Fruit fly (Drosophila melanogaster): Measurements from ENCODE around the gene CG16713.

CG16713 gene

dm6 chr2L:3729635-3730034 is 34.4 kb upstream of the CG16713 start:
- TF ChIP-seq dmrt93B (GFP tag; optimal IDR thresholded peaks at IDR 0.05) (no peak), Myc (optimal IDR thresholded peaks at IDR 0.05) (no peak), br (GFP tag; optimal IDR thresholded peaks at IDR 0.05) (no peak), N (GFP tag; optimal IDR thresholded peaks at IDR 0.05) (no peak), Vsx2 (GFP tag; optimal IDR thresholded peaks at IDR 0.05; ENCODE audit: partially characterized antibody) (no peak), Sp1 (GFP tag; optimal IDR thresholded peaks at IDR 0.05) (no peak), pan (optimal IDR thresholded peaks at IDR 0.05) (no peak), Dif (GFP tag; optimal IDR thresholded peaks at IDR 0.05; ENCODE audit: partially characterized antibody) (no peak), Hr78 (GFP tag; optimal IDR thresholded peaks at IDR 0.05) (no peak), lola (GFP tag; optimal IDR thresholded peaks at IDR 0.05) (no peak), Jra (GFP tag; optimal IDR thresholded peaks at IDR 0.05) (no peak), Abd-B (GFP tag; optimal IDR thresholded peaks at IDR 0.05) (no peak), Hr83 (GFP tag; optimal IDR thresholded peaks at IDR 0.05; ENCODE audit: poor library complexity, severe bottlenecking) (no peak)

dm6 chr2L:3719414-3719959 is 24.3 kb upstream of the CG16713 start:
- TF ChIP-seq fru (GFP tag; optimal IDR thresholded peaks at IDR 0.05): peak; percentile 15
- no peak for TF ChIP-seq Rel (GFP tag; optimal IDR thresholded peaks at IDR 0.05)
- TF ChIP-seq Rel (tag; optimal IDR thresholded peaks at IDR 0.05): no peak
- TF ChIP-seq dmrt93B (GFP tag; optimal IDR thresholded peaks at IDR 0.05): peak; percentile 1
- peak; percentile 17 for TF ChIP-seq h (GFP tag; optimal IDR thresholded peaks at IDR 0.05)

DNA sequence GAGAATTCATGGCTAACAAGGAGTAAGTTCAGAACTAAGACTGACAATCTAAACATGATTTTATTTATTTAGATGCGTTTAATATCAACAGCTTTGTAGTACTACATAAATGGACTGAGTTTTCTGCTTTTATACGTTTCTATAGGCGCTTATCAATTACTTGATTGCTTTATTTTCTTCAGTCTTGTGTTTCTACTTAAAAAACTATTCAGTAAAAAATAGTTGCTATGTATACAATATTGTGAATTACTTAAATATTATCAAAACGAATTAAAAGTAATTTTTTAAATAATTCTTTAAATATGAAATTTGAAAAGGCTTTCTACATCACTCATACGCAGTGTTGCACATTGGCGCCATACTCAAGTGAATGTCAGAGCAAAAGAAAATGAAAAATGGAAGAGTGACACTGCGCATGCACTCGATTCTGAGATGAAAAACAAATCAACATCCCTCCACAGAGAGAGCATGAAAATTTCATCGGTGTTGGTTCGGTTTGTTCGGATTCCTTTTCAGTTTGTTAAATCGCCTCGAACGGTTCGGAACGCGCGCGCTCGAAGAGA is 22.5 kb upstream of the CG16713 start, which contains the start of the genes lectin-24A and Shaw:
Gene lectin-24A, minus strand, starts transcription at position 101 of the 563 bp plus-strand sequence.
Gene Shaw, plus strand, starts transcription at position 513 of the 563 bp plus-strand sequence.
- TF ChIP-seq CG32264 (GFP tag; optimal IDR thresholded peaks at IDR 0.05) (no peak), Abd-B (GFP tag; optimal IDR thresholded peaks at IDR 0.05) (no peak), fru (GFP tag; optimal IDR thresholded peaks at IDR 0.05) (no peak), GATAd (GFP tag; optimal IDR thresholded peaks at IDR 0.05) (no peak), HLH106 (tag; optimal IDR thresholded peaks at IDR 0.05) (no peak), tai (GFP tag; optimal IDR thresholded peaks at IDR 0.05) (no peak), Dif (GFP tag; optimal IDR thresholded peaks at IDR 0.05; ENCODE audit: partially characterized antibody) (no peak), Sp1 (GFP tag; optimal IDR thresholded peaks at IDR 0.05) (no peak), CG9705 (GFP tag; optimal IDR thresholded peaks at IDR 0.05) (no peak)

- TF ChIP-seq sage (GFP tag; optimal IDR thresholded peaks at IDR 0.05) (no peak), dmrt93B (GFP tag; optimal IDR thresholded peaks at IDR 0.05) (no peak), Sp1 (GFP tag; optimal IDR thresholded peaks at IDR 0.05) (no peak), Jra (GFP tag; optimal IDR thresholded peaks at IDR 0.05) (no peak), Abd-B (GFP tag; optimal IDR thresholded peaks at IDR 0.05) (no peak), Dfd (GFP tag; optimal IDR thresholded peaks at IDR 0.05) (no peak), brk (GFP tag; optimal IDR thresholded peaks at IDR 0.05) (no peak), jim (GFP tag; optimal IDR thresholded peaks at IDR 0.05) (no peak), OdsH (GFP tag; optimal IDR thresholded peaks at IDR 0.05) (no peak), foxo (GFP tag; optimal IDR thresholded peaks at IDR 0.05) (no peak), psq (GFP tag; optimal IDR thresholded peaks at IDR 0.05) (no peak), Vsx2 (GFP tag; optimal IDR thresholded peaks at IDR 0.05; ENCODE audit: partially characterized antibody) (no peak), Myc (optimal IDR thresholded peaks at IDR 0.05) (no peak)
Observed at dm6 chr2L:3713545-3714156, 18.4 kb upstream of the CG16713 start.

DNA sequence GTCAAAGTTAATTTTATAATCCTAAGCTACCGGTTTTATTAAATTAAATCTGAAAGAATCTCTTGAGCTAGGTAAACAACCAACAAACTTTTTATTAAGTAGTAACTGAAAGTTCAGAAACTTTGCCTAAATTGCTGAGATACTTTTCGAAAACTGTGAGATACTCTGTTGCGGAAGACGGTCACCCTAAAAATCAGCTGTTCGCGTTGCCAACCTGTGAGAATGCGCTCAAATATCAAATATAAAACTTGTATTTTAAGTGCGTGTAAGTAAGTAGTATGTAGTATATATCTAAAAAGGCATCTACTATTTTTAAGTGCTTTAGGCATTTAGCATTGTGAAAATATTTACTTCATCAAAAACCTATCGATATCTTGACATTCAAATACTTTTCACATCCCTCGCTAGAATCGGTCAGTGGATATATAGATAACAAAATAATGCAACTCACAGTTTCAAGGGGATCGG is 17.8 kb upstream of the CG16713 start, which contains the start of the genes CG31955 and CG2818:
Gene CG31955, minus strand, starts transcription at position 157 of the 468 bp plus-strand sequence.
Gene CG2818, plus strand, starts transcription at position 412 of the 468 bp plus-strand sequence.
- TF ChIP-seq tai (GFP tag; optimal IDR thresholded peaks at IDR 0.05) (no peak), rgr (GFP tag; optimal IDR thresholded peaks at IDR 0.05) (peak; percentile 47), CG9705 (GFP tag; optimal IDR thresholded peaks at IDR 0.05) (no peak), Mio (GFP tag; optimal IDR thresholded peaks at IDR 0.05) (no peak), dmrt93B (GFP tag; optimal IDR thresholded peaks at IDR 0.05) (no peak), GATAd (GFP tag; optimal IDR thresholded peaks at IDR 0.05) (peak; percentile 1), woc (GFP tag; optimal IDR thresholded peaks at IDR 0.05) (peak; percentile 34), OdsH (GFP tag; optimal IDR thresholded peaks at IDR 0.05) (peak; percentile 18), Rel (GFP tag; optimal IDR thresholded peaks at IDR 0.05) (no peak), Rel (tag; optimal IDR thresholded peaks at IDR 0.05) (peak; percentile 9), HLH106 (tag; optimal IDR thresholded peaks at IDR 0.05) (peak; percentile 17), h (GFP tag; optimal IDR thresholded peaks at IDR 0.05) (peak; percentile 47), Myc (optimal IDR thresholded peaks at IDR 0.05) (peak; percentile 55), Hr78 (GFP tag; optimal IDR thresholded peaks at IDR 0.05) (no peak), foxo (GFP tag; optimal IDR thresholded peaks at IDR 0.05) (peak; percentile 28 to 32), dsf (GFP tag; optimal IDR thresholded peaks at IDR 0.05; ENCODE audit: borderline replicate concordance) (no peak), ey (GFP tag; optimal IDR thresholded peaks at IDR 0.05) (peak; percentile 38), N (GFP tag; optimal IDR thresholded peaks at IDR 0.05) (no peak), Jra (GFP tag; optimal IDR thresholded peaks at IDR 0.05) (peak; percentile 47), psq (GFP tag; optimal IDR thresholded peaks at IDR 0.05) (peak; percentile 3), CG32264 (GFP tag; optimal IDR thresholded peaks at IDR 0.05) (no peak), fru (GFP tag; optimal IDR thresholded peaks at IDR 0.05) (peak; percentile 6)
